Fruit fly (Drosophila melanogaster) whole organism, embryonic: ENCODE measurements around the gene CG13609.

Source experiments
- Aef1 ChIP-seq: fragments of 200-800 bp; sonication (Bioruptor generic); IDR thresholded peaks from 3 replicates; pipeline ENCODE4 v1.3.6; 2022; ENCODE audit warnings: missing biosample characterization, missing genetic modification characterization
- BEAF-32 ChIP-seq: fragments of 200-800 bp; sonication (Bioruptor generic); optimal IDR thresholded peaks from 3 replicates; lab custom pipeline; 2017; ENCODE audit warnings: missing biosample characterization, missing genetic modification characterization, mild to moderate bottlenecking, moderate library complexity, missing genetic modification reagents
- CG10274 ChIP-seq: fragments of 200-800 bp; sonication (Bioruptor generic); optimal IDR thresholded peaks from 3 replicates; lab custom pipeline; 2017; ENCODE audit warnings: missing biosample characterization, mild to moderate bottlenecking, missing genetic modification characterization
- CG10321 ChIP-seq: fragments of 200-800 bp; sonication (Bioruptor generic); IDR thresholded peaks from 2 replicates; pipeline ENCODE4 v1.3.6; 2022; ENCODE audit warnings: missing biosample characterization, missing genetic modification characterization
- CG11560 ChIP-seq: fragments of 200-800 bp; sonication (Bioruptor generic); IDR thresholded peaks from 3 replicates; pipeline ENCODE4 v1.3.6; 2022; ENCODE audit warnings: missing biosample characterization, missing genetic modification characterization
- CG12104 ChIP-seq: fragments of 200-800 bp; sonication (Bioruptor generic); optimal IDR thresholded peaks from 3 replicates; lab custom pipeline; 2016; ENCODE audit warnings: missing biosample characterization, missing genetic modification characterization
- CG13894 ChIP-seq: fragments of 200-800 bp; sonication (Bioruptor generic); optimal IDR thresholded peaks from 3 replicates; lab custom pipeline; 2018; ENCODE audit warnings: missing biosample characterization, mild to moderate bottlenecking, missing genetic modification characterization, moderate library complexity
- CG14014 ChIP-seq: fragments of 200-800 bp; sonication (Bioruptor generic); IDR thresholded peaks from 2 replicates; pipeline ENCODE4 v1.3.6; 2022; ENCODE audit warnings: missing biosample characterization, missing genetic modification characterization
- CG15011 ChIP-seq: fragments of 200-800 bp; sonication (Bioruptor generic); optimal IDR thresholded peaks from 3 replicates; lab custom pipeline; 2018; ENCODE audit warnings: missing biosample characterization, mild to moderate bottlenecking, missing genetic modification characterization
- CG15073 ChIP-seq: fragments of 200-800 bp; sonication (Bioruptor generic); optimal IDR thresholded peaks from 2 replicates; lab custom pipeline; 2016; ENCODE audit warnings: missing biosample characterization, missing genetic modification characterization
- CG16863 ChIP-seq: fragments of 200-800 bp; sonication (Bioruptor generic); optimal IDR thresholded peaks from 3 replicates; lab custom pipeline; 2016; ENCODE audit warnings: missing biosample characterization, missing genetic modification characterization
- CG17361 ChIP-seq: fragments of 200-800 bp; sonication (Bioruptor generic); IDR thresholded peaks from 3 replicates; pipeline ENCODE4 v1.3.6; 2022; ENCODE audit warnings: missing biosample characterization, missing genetic modification characterization
- CG17568 ChIP-seq: fragments of 200-800 bp; sonication (Bioruptor generic); optimal IDR thresholded peaks from 2 replicates; lab custom pipeline; 2018; ENCODE audit warnings: missing biosample characterization, mild to moderate bottlenecking, missing genetic modification characterization, moderate library complexity
- CG17912 ChIP-seq: fragments of 200-800 bp; sonication (Bioruptor generic); optimal IDR thresholded peaks from 2 replicates; lab custom pipeline; 2018; ENCODE audit warnings: missing biosample characterization, mild to moderate bottlenecking, missing genetic modification characterization
- CG18262 ChIP-seq: fragments of 200-800 bp; optimal IDR thresholded peaks from 3 replicates; lab custom pipeline; 2019; ENCODE audit warnings: missing biosample characterization, mild to moderate bottlenecking, missing genetic modification characterization, moderate library complexity
- CG2116 ChIP-seq: fragments of 200-800 bp; sonication (Bioruptor generic); optimal IDR thresholded peaks from 3 replicates; lab custom pipeline; 2018; ENCODE audit warnings: missing biosample characterization, mild to moderate bottlenecking, missing genetic modification characterization
- CG2889 ChIP-seq: fragments of 200-800 bp; sonication (Bioruptor generic); IDR thresholded peaks from 3 replicates; pipeline ENCODE4 v1.3.6; 2022; ENCODE audit warnings: missing biosample characterization, missing genetic modification characterization
- CG31441 ChIP-seq: fragments of 200-800 bp; sonication (Bioruptor generic); IDR thresholded peaks from 2 replicates; pipeline ENCODE4 v1.3.6; 2022; ENCODE audit warnings: missing biosample characterization, missing genetic modification characterization
- CG3281 ChIP-seq: fragments of 200-800 bp; sonication (Bioruptor generic); optimal IDR thresholded peaks from 3 replicates; lab custom pipeline; 2017; ENCODE audit warnings: missing biosample characterization, mild to moderate bottlenecking, missing genetic modification characterization
- CG3847 ChIP-seq: fragments of 200-800 bp; sonication (Bioruptor generic); IDR thresholded peaks from 2 replicates; pipeline ENCODE4 v1.3.6; 2022; ENCODE audit warnings: missing biosample characterization, missing genetic modification characterization
- CG43689 ChIP-seq: fragments of 200-800 bp; sonication (Bioruptor generic); IDR thresholded peaks from 2 replicates; pipeline ENCODE4 v1.3.6; 2022; ENCODE audit warnings: missing biosample characterization, missing genetic modification characterization
- CG4854 ChIP-seq: fragments of 200-800 bp; sonication (Bioruptor generic); optimal IDR thresholded peaks from 2 replicates; lab custom pipeline; 2016; ENCODE audit warnings: missing biosample characterization, missing genetic modification characterization, inconsistent platforms
- CG7839 ChIP-seq: fragments of 200-800 bp; sonication (Bioruptor generic); optimal IDR thresholded peaks from 3 replicates; lab custom pipeline; 2018; ENCODE audit warnings: missing biosample characterization, mild to moderate bottlenecking, missing genetic modification characterization, moderate library complexity
- CG8924 ChIP-seq: fragments of 200-800 bp; optimal IDR thresholded peaks from 3 replicates; lab custom pipeline; 2019; ENCODE audit warnings: missing biosample characterization, mild to moderate bottlenecking, missing genetic modification characterization, moderate library complexity
- CG9215 ChIP-seq: fragments of 200-800 bp; sonication (Bioruptor generic); IDR thresholded peaks from 2 replicates; pipeline ENCODE4 v1.3.6; 2022; ENCODE audit warnings: missing biosample characterization, missing genetic modification characterization
- Dfd ChIP-seq, 2 experiments: fragments of >200 bp; optimal IDR thresholded peaks; 2 replicates each; lab custom pipeline; 2017; ENCODE audit warnings: missing biosample characterization in 2 of 2, missing genetic modification characterization in 2 of 2
- Dref ChIP-seq: fragments of 200-800 bp; sonication (Bioruptor generic); IDR thresholded peaks from 2 replicates; pipeline ENCODE4 v1.3.6; 2022; ENCODE audit warnings: missing biosample characterization, missing genetic modification characterization
- GATAe ChIP-seq: fragments of 200-800 bp; sonication (Bioruptor generic); conservative IDR thresholded peaks from 2 replicates; pipeline ENCODE4 v1.3.6; 2022; ENCODE audit warnings: missing biosample characterization, missing genetic modification characterization
- Hr3 ChIP-seq: fragments of 200-800 bp; sonication (Bioruptor generic); optimal IDR thresholded peaks from 3 replicates; lab custom pipeline; 2016; ENCODE audit warnings: missing biosample characterization, missing genetic modification characterization
- Hr78 ChIP-seq, 2 experiments: fragments of 200-800 bp in 1 of 2; fragments of >200 bp in 1 of 2; sonication (Bioruptor generic) in 1 of 2; optimal IDR thresholded peaks; 2 replicates each; lab custom pipeline; 2017 to 2019; ENCODE audit warnings: missing biosample characterization in 2 of 2, missing genetic modification characterization in 2 of 2, mild to moderate bottlenecking in 1 of 2, moderate library complexity in 1 of 2
- Lim3 ChIP-seq: fragments of 200-800 bp; sonication (Bioruptor generic); IDR thresholded peaks from 2 replicates; pipeline ENCODE4 v1.3.6; 2022; ENCODE audit warnings: missing biosample characterization, missing genetic modification characterization
- Med ChIP-seq: fragments of 200-800 bp; sonication (Bioruptor generic); peaks from one replicate; lab custom pipeline; 2016; ENCODE audit warnings: missing biosample characterization, missing genetic modification characterization, mild to moderate bottlenecking, inconsistent platforms, moderate library complexity
- Oaz ChIP-seq: fragments of 200-800 bp; sonication (Bioruptor generic); IDR thresholded peaks from 2 replicates; pipeline ENCODE4 v1.3.6; 2022; ENCODE audit warnings: missing biosample characterization, missing genetic modification characterization
- Scr ChIP-seq: fragments of 200-800 bp; sonication (Bioruptor generic); IDR thresholded peaks from 2 replicates; pipeline ENCODE4 v1.3.6; 2022; ENCODE audit warnings: missing biosample characterization, missing genetic modification characterization; ENCODE audit not compliant: partially characterized antibody
- Sox100B ChIP-seq: fragments of 200-800 bp; sonication (Bioruptor generic); optimal IDR thresholded peaks from 3 replicates; lab custom pipeline; 2018; ENCODE audit warnings: missing biosample characterization, mild to moderate bottlenecking, missing genetic modification characterization
- Vsx1 ChIP-seq: fragments of 200-800 bp; sonication (Bioruptor generic); optimal IDR thresholded peaks from 2 replicates; lab custom pipeline; 2017; ENCODE audit warnings: missing biosample characterization, mild to moderate bottlenecking, missing genetic modification characterization, missing genetic modification reagents
- ems ChIP-seq: fragments of 200-800 bp; sonication (Bioruptor generic); optimal IDR thresholded peaks from 3 replicates; lab custom pipeline; 2016; ENCODE audit warnings: missing biosample characterization, missing genetic modification characterization
- ewg ChIP-seq: fragments of 200-800 bp; sonication (Bioruptor generic); optimal IDR thresholded peaks from 3 replicates; lab custom pipeline; 2017; ENCODE audit warnings: mild to moderate bottlenecking, missing biosample characterization, missing genetic modification reagents, missing genetic modification characterization
- eyg ChIP-seq: fragments of 200-800 bp; sonication (Bioruptor generic); optimal IDR thresholded peaks from 3 replicates; lab custom pipeline; 2016; ENCODE audit warnings: missing biosample characterization, missing genetic modification characterization
- hbn ChIP-seq: fragments of 200-800 bp; sonication (Bioruptor generic); IDR thresholded peaks from 2 replicates; pipeline ENCODE4 v1.3.6; 2022; ENCODE audit warnings: missing biosample characterization, missing genetic modification characterization; ENCODE audit not compliant: partially characterized antibody
- kay ChIP-seq: fragments of 200-800 bp; sonication (Bioruptor generic); optimal IDR thresholded peaks from 2 replicates; lab custom pipeline; 2016; ENCODE audit warnings: missing biosample characterization, missing genetic modification characterization
- nerfin-2 ChIP-seq: fragments of 200-800 bp; sonication (Bioruptor generic); IDR thresholded peaks from 2 replicates; pipeline ENCODE4 v1.3.6; 2022; ENCODE audit warnings: missing biosample characterization, missing genetic modification characterization; ENCODE audit not compliant: partially characterized antibody
- phol ChIP-seq: fragments of 200-800 bp; sonication (Bioruptor generic); optimal IDR thresholded peaks from 3 replicates; lab custom pipeline; 2018; ENCODE audit warnings: missing biosample characterization, mild to moderate bottlenecking, missing genetic modification characterization, moderate library complexity
- schlank ChIP-seq: fragments of 200-800 bp; sonication (Bioruptor generic); optimal IDR thresholded peaks from 2 replicates; lab custom pipeline; 2018; ENCODE audit warnings: missing biosample characterization, mild to moderate bottlenecking, missing genetic modification characterization
- scrt ChIP-seq: fragments of 200-800 bp; sonication (Bioruptor generic); optimal IDR thresholded peaks from 2 replicates; lab custom pipeline; 2018; ENCODE audit warnings: missing biosample characterization, mild to moderate bottlenecking, missing genetic modification characterization, moderate library complexity
- sima ChIP-seq: fragments of 200-800 bp; sonication (Bioruptor generic); optimal IDR thresholded peaks from 2 replicates; lab custom pipeline; 2016; ENCODE audit warnings: missing biosample characterization, missing genetic modification characterization
- so ChIP-seq: fragments of 200-800 bp; sonication (Bioruptor generic); IDR thresholded peaks from 3 replicates; pipeline ENCODE4 v1.3.6; 2022; ENCODE audit warnings: missing biosample characterization, missing genetic modification characterization
- twi ChIP-seq: fragments of 200-800 bp; optimal IDR thresholded peaks from 2 replicates; lab custom pipeline; 2019; ENCODE audit warnings: missing biosample characterization, mild to moderate bottlenecking, missing genetic modification characterization, moderate library complexity

CG13609 gene

dm6 chr3R:24259278-24260040 is 32.6 kb downstream of the CG13609 start (continued):
- TF ChIP-seq CG4854 (GFP tag; lab: Kevin White, UChicago) (peak; percentile 71), CG7839 (tag; lab: Kevin White, UChicago) (peak; percentile 94), CG3847 (GFP tag; lab: Robert Waterston, UW) (peak; percentile 82), phol (tag; lab: Kevin White, UChicago) (peak; percentile 86), GATAe (GFP tag; lab: Robert Waterston, UW) (peak; percentile 86), Hr3 (peak; percentile 84), ewg (GFP tag; lab: Kevin White, UChicago) (peak; percentile 82), CG13894 (tag; lab: Kevin White, UChicago) (peak; percentile 69), scrt (GFP tag; lab: Kevin White, UChicago) (peak; percentile 88), CG12104 (peak; percentile 86), hbn (no peak), Oaz (peak; percentile 55), CG9215 (GFP tag; lab: Robert Waterston, UW) (peak; percentile 72), Aef1 (GFP tag; lab: Robert Waterston, UW) (peak; percentile 73), Dref (GFP tag; lab: Robert Waterston, UW) (peak; percentile 36; the same call in 1 of the 2 replicates), BEAF-32 (GFP tag; lab: Kevin White, UChicago) (no peak), CG2889 (peak; percentile 84), CG17912 (no peak), CG8924 (tag; lab: Kevin White, UChicago) (peak; percentile 93), schlank (tag; lab: Kevin White, UChicago) (peak; percentile 91), CG2116 (GFP tag; lab: Kevin White, UChicago) (peak; percentile 57), Scr (GFP tag; lab: Robert Waterston, UW) (no peak), nerfin-2 (GFP tag; lab: Robert Waterston, UW) (no peak), Hr78 (GFP tag; optimal IDR thresholded peaks at IDR 0.05; lab: Kevin White, UChicago) (peak in 1 of 2 experiments; percentile 73), ems (GFP tag; lab: Kevin White, UChicago) (peak; percentile 88), kay (GFP tag; lab: Kevin White, UChicago) (peak; percentile 92), sima (GFP tag; lab: Kevin White, UChicago) (peak; percentile 47), CG15011 (peak; percentile 84), Lim3 (GFP tag; lab: Robert Waterston, UW) (peak; percentile 37; the same call in 1 of the 2 replicates), eyg (GFP tag; lab: Kevin White, UChicago) (peak; percentile 69), Sox100B (GFP tag; lab: Kevin White, UChicago) (peak; percentile 82), CG14014 (GFP tag; lab: Robert Waterston, UW) (peak; percentile 88), Vsx1 (GFP tag; lab: Kevin White, UChicago) (peak; percentile 85), twi (peak; percentile 74), CG11560 (tag; lab: Robert Waterston, UW) (peak; percentile 70), CG10274 (peak; percentile 83), CG17568 (GFP tag; lab: Kevin White, UChicago) (no peak), so (GFP tag; lab: Robert Waterston, UW) (peak; percentile 85; the same call in 2 of the 3 replicates), Dfd (GFP tag; optimal IDR thresholded peaks at IDR 0.05; lab: Kevin White, UChicago) (no peak), CG31441 (GFP tag; lab: Robert Waterston, UW) (peak; percentile 91), CG43689 (peak; percentile 21; the same call in 1 of the 2 replicates), CG16863 (peak; percentile 89), CG15073 (peak; percentile 84), CG3281 (GFP tag; lab: Kevin White, UChicago) (peak; percentile 90), Med (peak; percentile 99), CG18262 (tag; lab: Kevin White, UChicago) (peak; percentile 91), CG17361 (GFP tag; lab: Robert Waterston, UW) (peak; percentile 90; the same call in 2 of the 3 replicates), CG10321 (GFP tag; lab: Robert Waterston, UW) (peak; percentile 53; the same call in 1 of the 2 replicates)
